Worm (Caenorhabditis elegans) whole organism, L3 larva: ENCODE data around the gene Y17G7B.23.

Source experiments
- R02D3.7 ChIP-seq: fragments of 150-350 bp; optimal IDR thresholded peaks from 2 replicates; lab custom pipeline; 2014; ENCODE audit warnings: missing biosample characterization, missing genetic modification characterization
- ZK546.5 ChIP-seq: sonication (generic microtip); optimal IDR thresholded peaks from 2 replicates; lab custom pipeline; 2017; ENCODE audit warnings: missing biosample characterization, missing genetic modification characterization
- ama-1 ChIP-seq: fragments of 150-350 bp; optimal IDR thresholded peaks from 2 replicates; lab custom pipeline; 2018
- ceh-16 ChIP-seq: sonication (generic microtip); optimal IDR thresholded peaks from 2 replicates; lab custom pipeline; 2017; ENCODE audit warnings: missing biosample characterization, missing genetic modification characterization
- ceh-28 ChIP-seq: fragments of 150-350 bp; optimal IDR thresholded peaks from 2 replicates; lab custom pipeline; 2014; ENCODE audit warnings: missing biosample characterization, missing genetic modification reagents, missing genetic modification characterization
- ceh-82 ChIP-seq: fragments of 150-350 bp; optimal IDR thresholded peaks from 2 replicates; lab custom pipeline; 2014; ENCODE audit warnings: missing biosample characterization, missing genetic modification characterization
- daf-12 ChIP-seq: fragments of 150-350 bp; optimal IDR thresholded peaks from 2 replicates; lab custom pipeline; 2014; ENCODE audit warnings: missing biosample characterization, missing genetic modification reagents, missing genetic modification characterization
- egl-27 ChIP-seq: sonication (generic microtip); optimal IDR thresholded peaks from 4 replicates; lab custom pipeline; 2017; ENCODE audit warnings: missing biosample characterization, missing genetic modification reagents, missing genetic modification characterization
- egl-5 ChIP-seq: fragments of 150-350 bp; optimal IDR thresholded peaks from 2 replicates; lab custom pipeline; 2017; ENCODE audit warnings: missing biosample characterization, missing genetic modification reagents, missing genetic modification characterization, inconsistent platforms
- elt-1 ChIP-seq: fragments of 150-350 bp; optimal IDR thresholded peaks from 2 replicates; lab custom pipeline; 2014; ENCODE audit warnings: missing biosample characterization, missing genetic modification characterization
- elt-3 ChIP-seq, 3 experiments: fragments of 150-350 bp in 1 of 3; sonication (generic microtip) in 2 of 3; optimal IDR thresholded peaks; 2 replicates in 2 of 3; 4 replicates in 1 of 3; lab custom pipeline; 2014 to 2017; ENCODE audit warnings: missing biosample characterization in 3 of 3, missing genetic modification characterization in 3 of 3
- fkh-10 ChIP-seq: sonication (generic microtip); optimal IDR thresholded peaks from 2 replicates; lab custom pipeline; 2017; ENCODE audit warnings: missing biosample characterization, missing genetic modification reagents, missing genetic modification characterization
- fkh-2 ChIP-seq: fragments of 150-350 bp; optimal IDR thresholded peaks from 2 replicates; lab custom pipeline; 2014; ENCODE audit warnings: missing biosample characterization, missing genetic modification reagents, missing genetic modification characterization
- fos-1 ChIP-seq: fragments of 150-350 bp; optimal IDR thresholded peaks from 2 replicates; lab custom pipeline; 2014; ENCODE audit warnings: missing biosample characterization, missing genetic modification characterization
- lsy-12 ChIP-seq: sonication (generic microtip); optimal IDR thresholded peaks from 2 replicates; lab custom pipeline; 2016; ENCODE audit warnings: mild to moderate bottlenecking, missing genetic modification characterization, missing compliant biosample characterization
- mdl-1 ChIP-seq: fragments of 150-350 bp; optimal IDR thresholded peaks from 2 replicates; lab custom pipeline; 2014; ENCODE audit warnings: missing biosample characterization, missing genetic modification characterization
- mml-1 ChIP-seq: fragments of 150-350 bp; sonication (generic microtip); optimal IDR thresholded peaks from 3 replicates; lab custom pipeline; 2014; ENCODE audit warnings: missing biosample characterization, missing genetic modification characterization
- nfya-1 ChIP-seq: sonication (generic microtip); optimal IDR thresholded peaks from 2 replicates; lab custom pipeline; 2017; ENCODE audit warnings: missing genetic modification characterization, mild to moderate bottlenecking, missing compliant biosample characterization, antibody characterized with exemption, moderate library complexity; ENCODE audit not compliant: insufficient read depth
- nhr-12 ChIP-seq: fragments of 150-350 bp; optimal IDR thresholded peaks from 2 replicates; lab custom pipeline; 2014; ENCODE audit warnings: missing biosample characterization, missing genetic modification characterization
- nhr-23 ChIP-seq: fragments of 150-350 bp; optimal IDR thresholded peaks from 2 replicates; lab custom pipeline; 2014; ENCODE audit warnings: missing biosample characterization, missing genetic modification reagents, missing genetic modification characterization
- nhr-237 ChIP-seq: fragments of 150-350 bp; optimal IDR thresholded peaks from 2 replicates; lab custom pipeline; 2014; ENCODE audit warnings: missing biosample characterization, missing genetic modification characterization
- nhr-25 ChIP-seq: sonication (generic microtip); optimal IDR thresholded peaks from 2 replicates; lab custom pipeline; 2017; ENCODE audit warnings: missing biosample characterization, missing genetic modification characterization
- nhr-28 ChIP-seq: fragments of 150-350 bp; optimal IDR thresholded peaks from 2 replicates; lab custom pipeline; 2014; ENCODE audit warnings: missing biosample characterization, missing genetic modification characterization
- nhr-67 ChIP-seq: fragments of 150-350 bp; optimal IDR thresholded peaks from 2 replicates; lab custom pipeline; 2014; ENCODE audit warnings: missing biosample characterization, missing genetic modification characterization
- nhr-77 ChIP-seq: fragments of 150-350 bp; optimal IDR thresholded peaks from 2 replicates; lab custom pipeline; 2014; ENCODE audit warnings: missing biosample characterization, missing genetic modification characterization
- pha-4 ChIP-seq: fragments of 150-350 bp; optimal IDR thresholded peaks from 2 replicates; lab custom pipeline; 2014; ENCODE audit warnings: missing biosample characterization, missing genetic modification reagents, missing genetic modification characterization
- pqm-1 ChIP-seq: fragments of 150-350 bp; optimal IDR thresholded peaks from 2 replicates; lab custom pipeline; 2017; ENCODE audit warnings: missing biosample characterization, missing genetic modification characterization, inconsistent platforms
- sea-2 ChIP-seq: fragments of 150-350 bp; sonication (generic microtip); optimal IDR thresholded peaks from 4 replicates; lab custom pipeline; 2014; ENCODE audit warnings: missing biosample characterization, missing genetic modification reagents, missing genetic modification characterization
- skn-1 ChIP-seq: fragments of 150-350 bp; optimal IDR thresholded peaks from 2 replicates; lab custom pipeline; 2014; ENCODE audit warnings: missing biosample characterization, missing genetic modification characterization
- snpc-4 ChIP-seq: fragments of 150-350 bp; optimal IDR thresholded peaks from 2 replicates; lab custom pipeline; 2014; ENCODE audit warnings: missing biosample characterization, missing genetic modification characterization
- tbx-2 ChIP-seq: sonication (generic microtip); optimal IDR thresholded peaks from 2 replicates; lab custom pipeline; 2016; ENCODE audit warnings: mild to moderate bottlenecking, missing genetic modification characterization, missing compliant biosample characterization
- unc-39 ChIP-seq: sonication (generic microtip); optimal IDR thresholded peaks from 4 replicates; lab custom pipeline; 2017; ENCODE audit warnings: missing biosample characterization, missing genetic modification characterization
- unc-62 ChIP-seq: fragments of 150-350 bp; sonication (generic microtip); optimal IDR thresholded peaks from 4 replicates; lab custom pipeline; 2014; ENCODE audit warnings: missing biosample characterization, missing genetic modification reagents, missing genetic modification characterization
- zag-1 ChIP-seq: fragments of 150-350 bp; optimal IDR thresholded peaks from 2 replicates; lab custom pipeline; 2014; ENCODE audit warnings: missing biosample characterization, missing genetic modification characterization
- ztf-4 ChIP-seq: fragments of 150-350 bp; optimal IDR thresholded peaks from 2 replicates; lab custom pipeline; 2014; ENCODE audit warnings: missing biosample characterization, missing genetic modification characterization

The Y17G7B.23 gene

DNA sequence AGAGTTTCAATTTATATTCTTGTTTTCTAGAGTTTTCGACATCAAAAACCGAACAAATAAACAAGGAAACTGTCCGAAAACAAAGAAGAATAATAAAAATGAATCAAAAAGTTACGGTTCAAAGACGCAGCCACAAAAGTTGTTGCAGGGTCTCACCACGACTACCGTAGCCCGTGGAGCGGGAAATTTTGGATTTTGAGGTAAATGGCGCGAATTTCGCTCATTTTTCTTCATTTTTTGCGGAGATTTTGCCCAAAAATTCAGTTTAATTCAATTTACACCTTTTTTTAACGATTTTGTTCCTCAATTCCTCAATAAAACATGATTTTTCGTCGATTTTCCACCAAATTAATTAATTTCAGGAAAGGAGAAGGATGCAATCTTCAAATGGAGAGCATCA, 30.7 kb upstream of the Y17G7B.23 start, which contains the start of gene mex-1:
TSS of gene mex-1 (plus strand) at position 363 of the 400 bp plus-strand sequence.
- TF ChIP-seq ceh-28 (tag; lab: Kevin White, UChicago) (no peak), ZK546.5 (tag; lab: Kevin White, UChicago) (no peak), lsy-12 (no peak), R02D3.7 (no peak), nhr-237 (no peak), unc-39 (no peak), mml-1 (tag; lab: Kevin White, UChicago) (no peak), fos-1 (tag; lab: Kevin White, UChicago) (no peak), mdl-1 (tag; lab: Kevin White, UChicago) (no peak), pha-4 (no peak), nhr-23 (tag; lab: Kevin White, UChicago) (no peak), sea-2 (GFP tag; lab: Kevin White, UChicago) (no peak), unc-62 (GFP tag; lab: Kevin White, UChicago) (no peak), nhr-77 (tag; lab: Kevin White, UChicago) (no peak), pqm-1 (no peak), tbx-2 (tag; lab: Kevin White, UChicago) (no peak), egl-5 (tag; lab: Kevin White, UChicago) (no peak)
- TF ChIP-seq, all 47 proteins: peak for 0

DNA sequence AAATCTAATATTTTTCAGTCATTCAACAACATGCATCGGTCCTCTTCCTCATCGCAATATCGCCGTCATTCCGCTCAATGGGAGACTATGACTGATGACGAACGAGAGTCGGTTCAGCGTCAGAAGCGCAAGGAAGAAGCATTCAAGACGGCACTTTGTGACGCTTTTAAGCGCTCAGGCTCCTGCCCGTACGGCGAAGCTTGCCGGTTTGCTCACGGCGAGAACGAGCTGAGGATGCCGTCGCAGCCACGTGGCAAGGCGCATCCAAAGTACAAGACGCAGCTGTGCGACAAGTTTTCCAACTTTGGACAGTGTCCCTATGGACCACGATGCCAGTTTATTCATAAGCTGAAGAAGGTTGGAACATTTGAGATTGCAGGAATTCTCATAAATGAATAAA, 30.0 kb upstream of the Y17G7B.23 start:
- TF ChIP-seq mdl-1 (tag; lab: Kevin White, UChicago): no peak
- TF ChIP-seq elt-1 (tag; lab: Kevin White, UChicago): no peak
- no peak for TF ChIP-seq sea-2 (GFP tag; lab: Kevin White, UChicago)
- TF ChIP-seq egl-27 (tag; lab: Kevin White, UChicago): no peak
- TF ChIP-seq mml-1 (tag; lab: Kevin White, UChicago): no peak
- TF ChIP-seq nhr-67 (tag; lab: Kevin White, UChicago): no peak
- TF ChIP-seq ceh-16 (tag; lab: Kevin White, UChicago): no peak
- no peak for TF ChIP-seq skn-1 (tag; lab: Kevin White, UChicago)
- TF ChIP-seq nhr-28 (tag; lab: Kevin White, UChicago): no peak
- no peak for TF ChIP-seq tbx-2 (tag; lab: Kevin White, UChicago)
- no peak for TF ChIP-seq snpc-4 (tag; lab: Kevin White, UChicago)

ce11 chrII:11971009-11971636, 27.9 kb upstream of the Y17G7B.23 start:
- peak; percentile 70 for TF ChIP-seq nfya-1 (tag; lab: Kevin White, UChicago)
- no peak for TF ChIP-seq nhr-237

DNA sequence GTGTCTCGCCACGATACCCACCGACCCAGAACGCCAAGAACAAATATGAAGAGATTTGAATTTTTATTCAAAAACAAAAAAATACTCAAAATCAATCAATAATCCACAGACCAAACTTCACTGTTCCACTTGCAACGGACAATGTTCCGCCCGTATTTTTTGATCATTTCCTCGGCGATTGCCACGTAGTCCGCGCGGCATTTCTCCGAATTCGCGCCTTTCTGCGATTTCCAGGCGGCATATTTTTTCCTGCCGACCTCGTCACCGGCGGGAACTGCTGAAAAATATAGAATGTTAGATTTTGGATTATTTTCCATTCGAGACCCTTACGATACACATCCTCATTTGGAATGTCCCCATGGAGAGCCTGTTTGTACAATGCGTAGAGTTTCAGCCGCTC, 26.7 kb upstream of the Y17G7B.23 start:
- TF ChIP-seq skn-1 (tag; lab: Kevin White, UChicago) (no peak), nhr-12 (tag; lab: Kevin White, UChicago) (no peak), nfya-1 (tag; lab: Kevin White, UChicago) (no peak), ceh-16 (tag; lab: Kevin White, UChicago) (no peak), elt-3 (tag; optimal IDR thresholded peaks at IDR 0.05; lab: Kevin White, UChicago) (no peak)

ce11 chrII:11973632-11974031, 25.4 kb upstream of the Y17G7B.23 start, which contains the start of gene acbp-6:
TSS of gene acbp-6 (minus strand) at chrII:11973732.
- TF ChIP-seq fos-1 (tag; lab: Kevin White, UChicago) (no peak), nhr-25 (tag; lab: Kevin White, UChicago) (no peak), fkh-2 (no peak), ama-1 (no peak), ceh-82 (tag; lab: Kevin White, UChicago) (no peak), fkh-10 (no peak), elt-3 (tag; optimal IDR thresholded peaks at IDR 0.05; lab: Kevin White, UChicago) (no peak), ceh-16 (tag; lab: Kevin White, UChicago) (no peak), mdl-1 (tag; lab: Kevin White, UChicago) (no peak), egl-27 (tag; lab: Kevin White, UChicago) (no peak), pqm-1 (no peak), sea-2 (GFP tag; lab: Kevin White, UChicago) (no peak), nhr-77 (tag; lab: Kevin White, UChicago) (no peak), daf-12 (tag; lab: Kevin White, UChicago) (no peak), ztf-4 (tag; lab: Kevin White, UChicago) (no peak), zag-1 (tag; lab: Kevin White, UChicago) (no peak)
